Worm (Caenorhabditis elegans) whole organism, L4 larva: ENCODE data around the gene T10D4.15.

Source experiments
- R02D3.7 ChIP-seq: fragments of 150-350 bp; sonication (generic microtip); optimal IDR thresholded peaks from 3 replicates; lab custom pipeline; 2014; ENCODE audit warnings: missing biosample characterization, missing genetic modification characterization
- ZK337.2 ChIP-seq: fragments of 200-800 bp; sonication (Bioruptor generic); IDR thresholded peaks from 2 replicates; pipeline ENCODE4 v1.3.6; 2022; ENCODE audit warnings: missing genetic modification reagents, missing genetic modification characterization, missing compliant biosample characterization
- ama-1 ChIP-seq: fragments of 150-350 bp; optimal IDR thresholded peaks from 2 replicates; lab custom pipeline; 2014; ENCODE audit warnings: inconsistent platforms, mixed read lengths
- ctbp-1 ChIP-seq: fragments of 200-800 bp; sonication (Bioruptor generic); IDR thresholded peaks from 2 replicates; pipeline ENCODE4 v1.3.6; 2022; ENCODE audit warnings: missing genetic modification reagents, missing genetic modification characterization, missing compliant biosample characterization
- dmd-6 ChIP-seq: fragments of 200-800 bp; sonication (Bioruptor generic); IDR thresholded peaks from 2 replicates; pipeline ENCODE4 v1.3.6; 2022; ENCODE audit warnings: missing genetic modification reagents, missing genetic modification characterization, missing compliant biosample characterization
- fkh-10 ChIP-seq: fragments of 150-350 bp; optimal IDR thresholded peaks from 2 replicates; lab custom pipeline; 2014; ENCODE audit warnings: missing biosample characterization, missing genetic modification reagents, missing genetic modification characterization
- hmg-1.1 ChIP-seq: fragments of 200-800 bp; sonication (Bioruptor generic); IDR thresholded peaks from 2 replicates; pipeline ENCODE4 v1.3.6; 2022; ENCODE audit warnings: missing genetic modification reagents, missing genetic modification characterization, missing compliant biosample characterization
- nhr-11 ChIP-seq: fragments of 150-350 bp; optimal IDR thresholded peaks from 2 replicates; lab custom pipeline; 2014; ENCODE audit warnings: missing biosample characterization, missing genetic modification characterization
- nhr-237 ChIP-seq: sonication (generic microtip); optimal IDR thresholded peaks from 2 replicates; lab custom pipeline; 2017; ENCODE audit warnings: missing biosample characterization, missing genetic modification characterization
- nhr-25 ChIP-seq: sonication (generic microtip); optimal IDR thresholded peaks from 2 replicates; lab custom pipeline; 2017; ENCODE audit warnings: missing genetic modification characterization, mild to moderate bottlenecking, missing compliant biosample characterization, antibody characterized with exemption, moderate library complexity, borderline replicate concordance; ENCODE audit not compliant: insufficient read depth
- pha-4 ChIP-seq, 2 experiments: fragments of 150-350 bp in 1 of 2; fragments of 200-800 bp in 1 of 2; sonication (Bioruptor generic) in 1 of 2; IDR thresholded peaks in 1 of 2; optimal IDR thresholded peaks in 1 of 2; 2 replicates each; pipeline versions ENCODE4 v1.3.6 to Lab custom; 2014 to 2022; ENCODE audit warnings: missing genetic modification characterization in 2 of 2, missing genetic modification reagents in 2 of 2, missing biosample characterization in 1 of 2, missing compliant biosample characterization in 1 of 2
- php-3 ChIP-seq: fragments of 200-800 bp; sonication (Bioruptor generic); IDR thresholded peaks from 2 replicates; pipeline ENCODE4 v1.3.6; 2022; ENCODE audit warnings: missing genetic modification reagents, missing genetic modification characterization, missing compliant biosample characterization

DNA sequence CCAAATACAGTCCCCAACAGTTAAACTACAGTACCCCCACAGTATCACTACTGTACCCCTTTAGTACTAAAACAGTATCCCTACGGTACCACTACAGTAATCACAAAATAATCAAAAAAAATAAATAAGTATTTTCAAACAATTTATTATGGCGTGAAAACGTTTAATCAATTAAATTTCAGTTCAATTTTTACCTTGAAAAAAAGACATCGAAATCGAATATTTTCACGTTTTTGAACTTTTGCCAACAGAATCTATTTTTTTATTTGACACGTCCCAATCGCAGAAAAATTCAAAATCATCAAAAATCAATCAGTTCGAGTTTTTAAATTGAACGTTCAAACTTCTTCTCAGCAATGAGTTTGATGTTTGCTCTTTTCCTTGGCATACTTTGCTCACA, 32.0 kb upstream of the T10D4.15 start, which contains the start of gene clec-123:
- TF ChIP-seq ctbp-1 (GFP tag; lab: Robert Waterston, UW) (no peak), ZK337.2 (GFP tag; lab: Robert Waterston, UW) (no peak), dmd-6 (GFP tag; lab: Robert Waterston, UW) (no peak), fkh-10 (GFP tag; lab: Kevin White, UChicago) (no peak), php-3 (GFP tag; lab: Robert Waterston, UW) (no peak), nhr-11 (no peak), hmg-1.1 (GFP tag; lab: Robert Waterston, UW) (no peak), nhr-237 (tag; lab: Kevin White, UChicago) (no peak), pha-4 (GFP tag; IDR thresholded peaks at IDR 0.05; lab: Robert Waterston, UW) (no peak), pha-4 (tag; optimal IDR thresholded peaks at IDR 0.05; lab: Kevin White, UChicago) (no peak), ama-1 (lab: Kevin White, UChicago) (no peak), R02D3.7 (tag; lab: Kevin White, UChicago) (no peak), nhr-25 (tag; lab: Kevin White, UChicago) (no peak)
